Worm (Caenorhabditis elegans) whole organism, L4 larva: ENCODE data around the gene F44E2.4.

Source experiments
- D1046.2 ChIP-seq: fragments of 200-800 bp; sonication (Bioruptor generic); IDR thresholded peaks from 2 replicates; pipeline ENCODE4 v1.3.6; 2022; ENCODE audit warnings: missing genetic modification characterization, missing compliant biosample characterization
- F10B5.3 ChIP-seq: sonication (generic microtip); optimal IDR thresholded peaks from 2 replicates; lab custom pipeline; 2016; ENCODE audit warnings: mild to moderate bottlenecking, missing genetic modification characterization, missing compliant biosample characterization
- R02D3.7 ChIP-seq: fragments of 150-350 bp; sonication (generic microtip); optimal IDR thresholded peaks from 3 replicates; lab custom pipeline; 2014; ENCODE audit warnings: missing biosample characterization, missing genetic modification characterization
- T26A8.4 ChIP-seq: fragments of 200-800 bp; sonication (Bioruptor generic); IDR thresholded peaks from 2 replicates; pipeline ENCODE4 v1.3.6; 2022; ENCODE audit warnings: missing genetic modification characterization, missing compliant biosample characterization
- Y48G9A.11 ChIP-seq: fragments of 200-800 bp; sonication (Bioruptor generic); IDR thresholded peaks from 2 replicates; pipeline ENCODE4 v1.3.6; 2022; ENCODE audit warnings: missing genetic modification reagents, missing genetic modification characterization, missing compliant biosample characterization
- Y5F2A.4 ChIP-seq: fragments of 200-800 bp; sonication (Bioruptor generic); optimal IDR thresholded peaks from 2 replicates; lab custom pipeline; 2018; ENCODE audit warnings: mild to moderate bottlenecking, missing genetic modification characterization, missing compliant biosample characterization
- arid-1 ChIP-seq: fragments of 200-800 bp; sonication (Bioruptor generic); conservative IDR thresholded peaks from 2 replicates; pipeline ENCODE4 v1.3.6; 2022; ENCODE audit warnings: missing genetic modification reagents, missing genetic modification characterization, missing compliant biosample characterization
- ceh-32 ChIP-seq: sonication (generic microtip); optimal IDR thresholded peaks from 2 replicates; lab custom pipeline; 2016; ENCODE audit warnings: mild to moderate bottlenecking, missing genetic modification characterization, missing compliant biosample characterization; ENCODE audit not compliant: poor library complexity
- ceh-62 ChIP-seq: sonication (generic microtip); optimal IDR thresholded peaks from 2 replicates; lab custom pipeline; 2017; ENCODE audit warnings: missing biosample characterization, missing genetic modification characterization
- cey-2 ChIP-seq: sonication (generic microtip); optimal IDR thresholded peaks from 3 replicates; lab custom pipeline; 2017; ENCODE audit warnings: missing genetic modification characterization, mild to moderate bottlenecking, missing compliant biosample characterization, antibody characterized with exemption, borderline replicate concordance; ENCODE audit not compliant: insufficient read depth
- ctbp-1 ChIP-seq: fragments of 200-800 bp; sonication (Bioruptor generic); IDR thresholded peaks from 2 replicates; pipeline ENCODE4 v1.3.6; 2022; ENCODE audit warnings: missing genetic modification reagents, missing genetic modification characterization, missing compliant biosample characterization
- dmd-6 ChIP-seq: fragments of 200-800 bp; sonication (Bioruptor generic); IDR thresholded peaks from 2 replicates; pipeline ENCODE4 v1.3.6; 2022; ENCODE audit warnings: missing genetic modification reagents, missing genetic modification characterization, missing compliant biosample characterization
- dmd-8 ChIP-seq: fragments of 200-800 bp; sonication (Bioruptor generic); IDR thresholded peaks from 2 replicates; pipeline ENCODE4 v1.3.6; 2022; ENCODE audit warnings: missing genetic modification characterization, missing compliant biosample characterization
- dpl-1 ChIP-seq: fragments of 150-350 bp; optimal IDR thresholded peaks from 2 replicates; lab custom pipeline; 2014; ENCODE audit warnings: missing biosample characterization, missing genetic modification reagents, missing genetic modification characterization
- dve-1 ChIP-seq: sonication (generic microtip); optimal IDR thresholded peaks from 2 replicates; lab custom pipeline; 2017; ENCODE audit warnings: antibody characterized with exemption, mild to moderate bottlenecking, missing genetic modification characterization, missing compliant biosample characterization; ENCODE audit not compliant: insufficient read depth
- egl-27 ChIP-seq: sonication (generic microtip); optimal IDR thresholded peaks from 3 replicates; lab custom pipeline; 2017; ENCODE audit warnings: missing biosample characterization, missing genetic modification reagents, missing genetic modification characterization
- egl-43 ChIP-seq: fragments of 200-800 bp; sonication (Bioruptor generic); IDR thresholded peaks from 2 replicates; pipeline ENCODE4 v1.3.6; 2022; ENCODE audit warnings: missing genetic modification reagents, missing genetic modification characterization, missing compliant biosample characterization
- fkh-10 ChIP-seq: fragments of 150-350 bp; optimal IDR thresholded peaks from 2 replicates; lab custom pipeline; 2014; ENCODE audit warnings: missing biosample characterization, missing genetic modification reagents, missing genetic modification characterization
- gei-8 ChIP-seq: fragments of 200-800 bp; sonication (Bioruptor generic); optimal IDR thresholded peaks from 2 replicates; lab custom pipeline; 2018; ENCODE audit warnings: mild to moderate bottlenecking, missing genetic modification characterization, missing compliant biosample characterization
- hlh-11 ChIP-seq: fragments of 200-800 bp; sonication (Bioruptor generic); optimal IDR thresholded peaks from 2 replicates; lab custom pipeline; 2018; ENCODE audit warnings: mild to moderate bottlenecking, missing genetic modification characterization, missing compliant biosample characterization
- hlh-30 ChIP-seq: sonication (generic microtip); optimal IDR thresholded peaks from 2 replicates; lab custom pipeline; 2017; ENCODE audit warnings: antibody characterized with exemption, mild to moderate bottlenecking, missing genetic modification characterization, missing compliant biosample characterization; ENCODE audit not compliant: insufficient read depth
- jun-1 ChIP-seq: fragments of 150-350 bp; optimal IDR thresholded peaks from 2 replicates; lab custom pipeline; 2014; ENCODE audit warnings: missing biosample characterization, missing genetic modification reagents, missing genetic modification characterization
- lin-1 ChIP-seq: fragments of 200-800 bp; sonication (Bioruptor generic); IDR thresholded peaks from 2 replicates; pipeline ENCODE4 v1.3.6; 2022; ENCODE audit warnings: missing genetic modification reagents, missing genetic modification characterization, missing compliant biosample characterization
- lin-13 ChIP-seq: fragments of 150-350 bp; optimal IDR thresholded peaks from 2 replicates; lab custom pipeline; 2014; ENCODE audit warnings: missing biosample characterization, missing genetic modification reagents, missing genetic modification characterization
- lin-15B ChIP-seq: fragments of 150-350 bp; sonication (generic microtip); optimal IDR thresholded peaks from 3 replicates; lab custom pipeline; 2014; ENCODE audit warnings: missing biosample characterization, missing genetic modification characterization
- lin-39 ChIP-seq: fragments of 150-350 bp; optimal IDR thresholded peaks from 2 replicates; lab custom pipeline; 2014; ENCODE audit warnings: missing biosample characterization, missing genetic modification reagents, missing genetic modification characterization
- madf-9 ChIP-seq: fragments of 200-800 bp; sonication (Bioruptor generic); conservative IDR thresholded peaks from 2 replicates; pipeline ENCODE4 v1.3.6; 2022; ENCODE audit warnings: missing genetic modification reagents, missing genetic modification characterization, missing compliant biosample characterization
- mep-1 ChIP-seq: fragments of 150-350 bp; sonication (generic microtip); optimal IDR thresholded peaks from 3 replicates; lab custom pipeline; 2014; ENCODE audit warnings: missing biosample characterization, missing genetic modification characterization
- mxl-3 ChIP-seq: fragments of 200-800 bp; sonication (Bioruptor generic); optimal IDR thresholded peaks from 2 replicates; lab custom pipeline; 2018; ENCODE audit warnings: mild to moderate bottlenecking, missing genetic modification characterization, missing compliant biosample characterization
- nhr-11 ChIP-seq: fragments of 150-350 bp; optimal IDR thresholded peaks from 2 replicates; lab custom pipeline; 2014; ENCODE audit warnings: missing biosample characterization, missing genetic modification characterization
- nhr-111 ChIP-seq: fragments of 200-800 bp; sonication (Bioruptor generic); optimal IDR thresholded peaks from 2 replicates; lab custom pipeline; 2018; ENCODE audit warnings: mild to moderate bottlenecking, missing genetic modification characterization, missing compliant biosample characterization
- nhr-28 ChIP-seq: fragments of 150-350 bp; optimal IDR thresholded peaks from 2 replicates; lab custom pipeline; 2014; ENCODE audit warnings: missing biosample characterization, missing genetic modification characterization
- nhr-41 ChIP-seq: fragments of 200-800 bp; sonication (Bioruptor generic); IDR thresholded peaks from 2 replicates; pipeline ENCODE4 v1.3.6; 2022; ENCODE audit warnings: missing genetic modification reagents, missing genetic modification characterization, missing compliant biosample characterization
- nhr-42 ChIP-seq: fragments of 200-800 bp; sonication (Bioruptor generic); IDR thresholded peaks from 2 replicates; pipeline ENCODE4 v1.3.6; 2022; ENCODE audit warnings: missing genetic modification characterization, missing compliant biosample characterization
- nhr-77 ChIP-seq: fragments of 150-350 bp; optimal IDR thresholded peaks from 2 replicates; lab custom pipeline; 2014; ENCODE audit warnings: missing biosample characterization, missing genetic modification characterization
- php-3 ChIP-seq: fragments of 200-800 bp; sonication (Bioruptor generic); IDR thresholded peaks from 2 replicates; pipeline ENCODE4 v1.3.6; 2022; ENCODE audit warnings: missing genetic modification reagents, missing genetic modification characterization, missing compliant biosample characterization
- pqm-1 ChIP-seq: sonication (generic microtip); optimal IDR thresholded peaks from 2 replicates; lab custom pipeline; 2017; ENCODE audit warnings: missing biosample characterization, missing genetic modification characterization
- rbr-2 ChIP-seq: sonication (generic microtip); optimal IDR thresholded peaks from 2 replicates; lab custom pipeline; 2016; ENCODE audit warnings: missing genotype, missing genetic modification characterization, missing compliant biosample characterization
- snpc-1.2 ChIP-seq: fragments of 200-800 bp; sonication (Bioruptor generic); IDR thresholded peaks from 2 replicates; pipeline ENCODE4 v1.3.6; 2022; ENCODE audit warnings: missing genetic modification reagents, missing genetic modification characterization, missing compliant biosample characterization
- snpc-4 ChIP-seq: fragments of 150-350 bp; optimal IDR thresholded peaks from 2 replicates; lab custom pipeline; 2014; ENCODE audit warnings: missing biosample characterization, missing genetic modification characterization
- spr-1 ChIP-seq: sonication (generic microtip); optimal IDR thresholded peaks from 2 replicates; lab custom pipeline; 2016; ENCODE audit warnings: mild to moderate bottlenecking, missing genetic modification characterization, missing compliant biosample characterization
- tag-97 ChIP-seq: fragments of 200-800 bp; sonication (Bioruptor generic); IDR thresholded peaks from 2 replicates; pipeline ENCODE4 v1.3.6; 2022; ENCODE audit warnings: missing genetic modification characterization, missing compliant biosample characterization
- unc-39 ChIP-seq: sonication (generic microtip); optimal IDR thresholded peaks from 2 replicates; lab custom pipeline; 2017; ENCODE audit warnings: missing biosample characterization, missing genetic modification characterization
- vab-7 ChIP-seq: fragments of 200-800 bp; sonication (Bioruptor generic); IDR thresholded peaks from 2 replicates; pipeline ENCODE4 v1.3.6; 2022; ENCODE audit warnings: missing genetic modification reagents, missing genetic modification characterization, missing compliant biosample characterization
- zfp-2 ChIP-seq: sonication (generic microtip); optimal IDR thresholded peaks from 2 replicates; lab custom pipeline; 2016; ENCODE audit warnings: mild to moderate bottlenecking, missing genetic modification characterization, missing compliant biosample characterization
- zfp-3 ChIP-seq: fragments of 200-800 bp; sonication (Bioruptor generic); conservative IDR thresholded peaks from 2 replicates; pipeline ENCODE4 v1.3.6; 2022; ENCODE audit warnings: missing genetic modification reagents, missing genetic modification characterization, missing compliant biosample characterization
- zip-11 ChIP-seq: fragments of 200-800 bp; sonication (Bioruptor generic); IDR thresholded peaks from 2 replicates; pipeline ENCODE4 v1.3.6; 2022; ENCODE audit warnings: missing genetic modification characterization, missing compliant biosample characterization
- ztf-7 ChIP-seq: fragments of 150-350 bp; optimal IDR thresholded peaks from 2 replicates; lab custom pipeline; 2014; ENCODE audit warnings: missing biosample characterization, missing genetic modification characterization

F44E2.4 gene

ce11 chrIII:8795595-8796141 lies 42.6 kb downstream of the F44E2.4 start (continued):
- TF ChIP-seq php-3 (GFP tag; lab: Robert Waterston, UW) = peak; percentile 46; the same call in 1 of the 2 replicates
- TF ChIP-seq mep-1 = peak; percentile 97
- TF ChIP-seq arid-1 (GFP tag; lab: Robert Waterston, UW) = peak; percentile 88
- 0 out of 2 replicates have a peak, but pooled peaks have one; percentile 52 for TF ChIP-seq nhr-42 (GFP tag; lab: Robert Waterston, UW)
- peak; percentile 59 for TF ChIP-seq Y5F2A.4 (GFP tag; lab: Kevin White, UChicago)
- TF ChIP-seq snpc-4 (tag; lab: Kevin White, UChicago) = peak; percentile 38
- no peak; the same call in 1 of the 2 replicates for TF ChIP-seq Y48G9A.11 (GFP tag; lab: Robert Waterston, UW)
- peak; percentile 93 for TF ChIP-seq dmd-6 (GFP tag; lab: Robert Waterston, UW)
- TF ChIP-seq snpc-1.2 (GFP tag; lab: Robert Waterston, UW) = 0 out of 2 replicates have a peak, but pooled peaks have one; percentile 12
- peak; percentile 64 for TF ChIP-seq ceh-32 (tag; lab: Kevin White, UChicago)
- peak; percentile 95 for TF ChIP-seq hlh-30 (tag; lab: Kevin White, UChicago)
- no peak for TF ChIP-seq zfp-2 (tag; lab: Kevin White, UChicago)
- TF ChIP-seq egl-27 (tag; lab: Kevin White, UChicago) = no peak
- TF ChIP-seq tag-97 (GFP tag; lab: Robert Waterston, UW) = no peak
- no peak for TF ChIP-seq unc-39
- TF ChIP-seq lin-39 (tag; lab: Kevin White, UChicago) = peak; percentile 53
- no peak for TF ChIP-seq nhr-111 (GFP tag; lab: Kevin White, UChicago)
- TF ChIP-seq, all 104 proteins: peak for 69

DNA sequence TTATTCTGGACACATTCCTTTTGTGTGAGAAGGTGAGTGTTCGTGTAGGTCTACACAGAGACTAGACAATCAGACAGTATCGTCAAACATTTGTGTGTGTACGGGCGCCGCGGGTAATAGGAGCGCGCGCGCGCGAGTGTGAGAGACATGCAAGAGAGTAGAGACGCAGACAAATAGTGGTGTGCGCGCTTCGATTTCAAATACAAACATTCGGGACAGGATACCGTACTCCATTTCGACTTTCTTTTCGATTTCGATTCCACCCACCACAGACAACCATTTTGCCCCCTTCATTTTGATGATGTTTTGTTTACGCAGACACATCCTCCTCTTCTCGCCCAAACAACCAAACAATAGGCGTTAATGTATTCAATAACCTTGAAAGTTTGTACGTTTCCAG lies 43.4 kb downstream of the F44E2.4 start:
- TF ChIP-seq dve-1 (tag; lab: Kevin White, UChicago) (peak; percentile 77), spr-1 (tag; lab: Kevin White, UChicago) (no peak), madf-9 (GFP tag; lab: Robert Waterston, UW) (peak; percentile 52; the same call in 1 of the 2 replicates), zip-11 (GFP tag; lab: Robert Waterston, UW) (no peak), nhr-77 (tag; lab: Kevin White, UChicago) (peak; percentile 12), ztf-7 (tag; lab: Kevin White, UChicago) (peak; percentile 25), zfp-3 (GFP tag; lab: Robert Waterston, UW) (0 out of 2 replicates have a peak, but pooled peaks have one; percentile 57), rbr-2 (tag; lab: Kevin White, UChicago) (peak; percentile 51), F10B5.3 (tag; lab: Kevin White, UChicago) (peak; percentile 16), lin-15B (tag; lab: Kevin White, UChicago) (no peak), pqm-1 (tag; lab: Kevin White, UChicago) (peak; percentile 62), egl-43 (GFP tag; lab: Robert Waterston, UW) (peak; percentile 80), R02D3.7 (no peak), T26A8.4 (GFP tag; lab: Robert Waterston, UW) (peak; percentile 85), D1046.2 (0 out of 2 replicates have a peak, but pooled peaks have one; percentile 70), lin-13 (peak; percentile 25), hlh-11 (peak; percentile 95), nhr-41 (GFP tag; lab: Robert Waterston, UW) (0 out of 2 replicates have a peak, but pooled peaks have one; percentile 49), ctbp-1 (GFP tag; lab: Robert Waterston, UW) (peak; percentile 71; the same call in 1 of the 2 replicates), jun-1 (tag; lab: Kevin White, UChicago) (peak; percentile 28), dpl-1 (peak; percentile 47), fkh-10 (no peak), dmd-8 (GFP tag; lab: Robert Waterston, UW) (no peak), egl-27 (tag; lab: Kevin White, UChicago) (no peak), nhr-28 (tag; lab: Kevin White, UChicago) (peak; percentile 99), nhr-11 (tag; lab: Kevin White, UChicago) (peak; percentile 36), arid-1 (GFP tag; lab: Robert Waterston, UW) (peak; percentile 69), gei-8 (GFP tag; lab: Kevin White, UChicago) (peak; percentile 42), ceh-62 (tag; lab: Kevin White, UChicago) (no peak), vab-7 (GFP tag; lab: Robert Waterston, UW) (0 out of 2 replicates have a peak, but pooled peaks have one; percentile 38), php-3 (GFP tag; lab: Robert Waterston, UW) (0 out of 2 replicates have a peak, but pooled peaks have one; percentile 8), mxl-3 (GFP tag; lab: Kevin White, UChicago) (peak; percentile 88), cey-2 (tag; lab: Kevin White, UChicago) (peak; percentile 28), lin-1 (GFP tag; lab: Robert Waterston, UW) (peak; percentile 49; the same call in 1 of the 2 replicates)
